Worm (Caenorhabditis elegans): Measurements from ENCODE around the gene Y6E2A.7.

Gene Y6E2A.7

DNA sequence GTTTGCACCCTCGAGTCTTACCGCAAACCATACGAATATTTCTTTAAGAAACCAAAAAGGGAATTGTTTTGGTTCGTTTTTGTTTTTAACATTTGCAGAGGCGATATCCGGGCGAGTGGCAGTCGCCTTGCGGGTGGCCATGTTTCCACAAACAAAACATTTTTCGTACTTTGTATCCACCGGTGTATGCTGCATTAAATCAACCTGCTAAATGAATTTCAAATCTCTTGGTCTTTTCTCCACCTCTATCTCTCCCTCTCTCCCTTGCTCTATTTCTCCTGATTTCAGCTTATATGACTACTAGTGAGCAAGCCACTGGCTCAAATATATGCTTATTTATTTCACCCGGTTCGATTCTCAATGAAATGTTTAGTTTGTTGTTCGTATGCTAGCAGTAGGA, 42.4 kb upstream of the Y6E2A.7 start, which contains the start of gene nhr-52:
Gene nhr-52, plus strand, starts transcription at position 301 of the 400 bp plus-strand sequence.
- TF ChIP-seq nhr-232 (tag; optimal IDR thresholded peaks at IDR 0.05), result no peak
- no peak for TF ChIP-seq npax-4 (tag; optimal IDR thresholded peaks at IDR 0.05)
- no peak for TF ChIP-seq dmd-4 (tag; optimal IDR thresholded peaks at IDR 0.05; ENCODE audit: borderline replicate concordance)
- TF ChIP-seq hlh-15 (tag; optimal IDR thresholded peaks at IDR 0.05), result no peak
- TF ChIP-seq F13H6.1 (tag; optimal IDR thresholded peaks at IDR 0.05), result no peak
- no peak for TF ChIP-seq sdc-2 (tag; optimal IDR thresholded peaks at IDR 0.05)
- no peak for TF ChIP-seq pag-3 (tag; optimal IDR thresholded peaks at IDR 0.05; ENCODE audit: borderline replicate concordance)
- no peak for TF ChIP-seq fkh-10 (GFP tag; optimal IDR thresholded peaks at IDR 0.05)
- no peak for TF ChIP-seq unc-42 (tag; optimal IDR thresholded peaks at IDR 0.05)
- TF ChIP-seq hlh-8 (tag; optimal IDR thresholded peaks at IDR 0.05), result no peak
- no peak for TF ChIP-seq ceh-48 (tag; optimal IDR thresholded peaks at IDR 0.05)
- TF ChIP-seq ceh-19 (GFP tag; optimal IDR thresholded peaks at IDR 0.05), result no peak
- no peak for TF ChIP-seq ceh-2 (tag; optimal IDR thresholded peaks at IDR 0.05)
- no peak for TF ChIP-seq gmeb-2 (tag; optimal IDR thresholded peaks at IDR 0.05)
- TF ChIP-seq K02D7.2 (tag; optimal IDR thresholded peaks at IDR 0.05), result no peak

DNA sequence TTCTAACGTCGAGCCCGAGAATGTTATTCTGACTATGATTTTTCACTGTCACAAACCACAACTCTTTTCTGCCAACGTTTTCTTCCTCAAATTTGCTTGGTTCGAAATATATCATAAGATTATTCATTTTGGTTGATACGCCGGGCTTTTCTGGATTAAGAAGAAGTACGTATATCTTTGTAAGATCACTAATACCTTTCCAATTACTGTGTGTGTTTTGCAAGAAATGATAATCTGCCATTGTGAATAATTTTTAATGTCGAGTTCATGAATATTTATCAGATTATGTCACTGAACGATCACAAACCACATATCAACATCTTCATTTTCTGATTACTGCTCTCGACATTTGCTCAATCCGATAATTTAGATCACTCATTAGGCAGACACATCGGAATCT, 34.1 kb upstream of the Y6E2A.7 start, which contains the start of gene nhr-196:
Gene nhr-196, plus strand, starts transcription at position 118 of the 400 bp plus-strand sequence.
- TF ChIP-seq ets-4 (tag; optimal IDR thresholded peaks at IDR 0.05), result no peak
- TF ChIP-seq ceh-18 (tag; optimal IDR thresholded peaks at IDR 0.05), result no peak
- TF ChIP-seq unc-86 (tag; optimal IDR thresholded peaks at IDR 0.05), result no peak
- TF ChIP-seq nhr-11 (tag; optimal IDR thresholded peaks at IDR 0.05), result no peak
- no peak for TF ChIP-seq ceh-19 (GFP tag; optimal IDR thresholded peaks at IDR 0.05)
- TF ChIP-seq nhr-232 (tag; optimal IDR thresholded peaks at IDR 0.05), result no peak
- TF ChIP-seq hlh-6 (tag; optimal IDR thresholded peaks at IDR 0.05), result no peak
- TF ChIP-seq pqm-1 (tag; optimal IDR thresholded peaks at IDR 0.05), result no peak
- no peak for TF ChIP-seq hlh-13 (GFP tag; optimal IDR thresholded peaks at IDR 0.05)
- no peak for TF ChIP-seq ceh-48 (tag; optimal IDR thresholded peaks at IDR 0.05)
- TF ChIP-seq hlh-30 (tag; optimal IDR thresholded peaks at IDR 0.05; ENCODE audit: insufficient read depth), result no peak
- no peak for TF ChIP-seq syd-9 (tag; optimal IDR thresholded peaks at IDR 0.05)
- TF ChIP-seq rnt-1 (tag; optimal IDR thresholded peaks at IDR 0.05), result no peak
- no peak for TF ChIP-seq hlh-15 (tag; optimal IDR thresholded peaks at IDR 0.05)
- TF ChIP-seq sdc-2 (tag; optimal IDR thresholded peaks at IDR 0.05), result no peak
- TF ChIP-seq tbx-2 (tag; optimal IDR thresholded peaks at IDR 0.05), result no peak
- TF ChIP-seq hlh-8 (tag; optimal IDR thresholded peaks at IDR 0.05), result no peak

DNA sequence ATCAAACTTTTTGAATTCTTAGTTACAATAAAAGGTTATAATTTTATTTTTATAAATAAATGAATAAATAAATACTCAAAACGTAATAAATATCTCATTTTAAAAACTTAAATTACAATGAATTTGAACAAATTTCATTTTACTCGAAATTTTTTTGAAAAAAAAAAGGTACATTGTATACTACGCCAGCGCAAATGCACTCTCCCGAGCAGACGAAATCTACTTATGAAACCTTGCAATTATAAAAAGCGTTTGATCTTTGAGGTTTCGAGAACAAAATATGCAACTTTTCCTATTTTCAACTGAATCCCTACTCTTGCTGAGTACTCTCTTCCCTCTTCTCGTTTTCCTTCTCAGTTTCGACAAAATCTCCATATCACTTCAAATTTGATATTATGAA, 32.0 kb upstream of the Y6E2A.7 start, which contains the start of gene nhr-197:
Gene nhr-197, plus strand, starts transcription at position 301 of the 400 bp plus-strand sequence.
- TF ChIP-seq ceh-19 (GFP tag; optimal IDR thresholded peaks at IDR 0.05) (no peak), mec-3 (tag; optimal IDR thresholded peaks at IDR 0.05; ENCODE audit: borderline replicate concordance) (no peak), pag-3 (tag; optimal IDR thresholded peaks at IDR 0.05; ENCODE audit: borderline replicate concordance) (no peak), rnt-1 (tag; optimal IDR thresholded peaks at IDR 0.05) (no peak), nfya-1 (tag; optimal IDR thresholded peaks at IDR 0.05) (no peak), pha-2 (tag; optimal IDR thresholded peaks at IDR 0.05) (no peak), ceh-18 (tag; optimal IDR thresholded peaks at IDR 0.05) (no peak), K02D7.2 (tag; optimal IDR thresholded peaks at IDR 0.05) (no peak), C08G9.2 (tag; optimal IDR thresholded peaks at IDR 0.05) (no peak), zip-5 (tag; optimal IDR thresholded peaks at IDR 0.05) (no peak)

DNA sequence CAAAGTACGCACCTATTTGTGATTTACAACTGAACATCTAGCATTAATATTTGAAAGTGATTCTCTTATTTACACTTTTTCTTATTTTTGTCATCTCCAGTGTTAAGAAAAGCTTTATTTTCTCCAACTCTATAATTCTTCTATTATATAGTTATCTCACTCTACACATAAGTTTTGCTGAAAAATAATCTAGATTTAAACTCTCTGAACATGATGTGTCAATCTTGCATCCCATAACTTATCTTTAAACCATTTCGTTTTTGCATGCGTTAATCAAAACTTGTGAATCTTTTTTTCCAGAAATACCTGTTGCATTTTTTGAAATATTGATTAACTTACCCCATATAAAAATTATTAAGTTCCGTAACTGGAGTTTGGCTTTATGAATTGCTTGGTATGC, 29.7 kb upstream of the Y6E2A.7 start, which contains the start of gene nhr-268:
Gene nhr-268, plus strand, starts transcription at position 301 of the 400 bp plus-strand sequence.
- TF ChIP-seq unc-86 (tag; optimal IDR thresholded peaks at IDR 0.05), result no peak
- no peak for TF ChIP-seq lim-6 (tag; optimal IDR thresholded peaks at IDR 0.05)
- TF ChIP-seq rnt-1 (tag; optimal IDR thresholded peaks at IDR 0.05), result no peak
- TF ChIP-seq sox-4 (tag; optimal IDR thresholded peaks at IDR 0.05), result no peak
- no peak for TF ChIP-seq ttx-3 (tag; optimal IDR thresholded peaks at IDR 0.05)
- no peak for TF ChIP-seq ets-4 (tag; optimal IDR thresholded peaks at IDR 0.05)
- no peak for TF ChIP-seq C08G9.2 (tag; optimal IDR thresholded peaks at IDR 0.05)
- TF ChIP-seq elt-2 (tag; optimal IDR thresholded peaks at IDR 0.05), result no peak
- no peak for TF ChIP-seq ceh-45 (GFP tag; IDR thresholded peaks at IDR 0.05)
- no peak for TF ChIP-seq hlh-13 (GFP tag; optimal IDR thresholded peaks at IDR 0.05)
- no peak for TF ChIP-seq mec-3 (tag; optimal IDR thresholded peaks at IDR 0.05; ENCODE audit: borderline replicate concordance)
- TF ChIP-seq ceh-24 (tag; optimal IDR thresholded peaks at IDR 0.05), result no peak
- no peak for TF ChIP-seq F13H6.1 (tag; optimal IDR thresholded peaks at IDR 0.05)
- TF ChIP-seq pros-1 (tag; optimal IDR thresholded peaks at IDR 0.05), result no peak

Measured in whole organism, late embryonic.